Fruit fly (Drosophila melanogaster): Measurements from ENCODE around the gene CG6834.

CG6834 gene

DNA sequence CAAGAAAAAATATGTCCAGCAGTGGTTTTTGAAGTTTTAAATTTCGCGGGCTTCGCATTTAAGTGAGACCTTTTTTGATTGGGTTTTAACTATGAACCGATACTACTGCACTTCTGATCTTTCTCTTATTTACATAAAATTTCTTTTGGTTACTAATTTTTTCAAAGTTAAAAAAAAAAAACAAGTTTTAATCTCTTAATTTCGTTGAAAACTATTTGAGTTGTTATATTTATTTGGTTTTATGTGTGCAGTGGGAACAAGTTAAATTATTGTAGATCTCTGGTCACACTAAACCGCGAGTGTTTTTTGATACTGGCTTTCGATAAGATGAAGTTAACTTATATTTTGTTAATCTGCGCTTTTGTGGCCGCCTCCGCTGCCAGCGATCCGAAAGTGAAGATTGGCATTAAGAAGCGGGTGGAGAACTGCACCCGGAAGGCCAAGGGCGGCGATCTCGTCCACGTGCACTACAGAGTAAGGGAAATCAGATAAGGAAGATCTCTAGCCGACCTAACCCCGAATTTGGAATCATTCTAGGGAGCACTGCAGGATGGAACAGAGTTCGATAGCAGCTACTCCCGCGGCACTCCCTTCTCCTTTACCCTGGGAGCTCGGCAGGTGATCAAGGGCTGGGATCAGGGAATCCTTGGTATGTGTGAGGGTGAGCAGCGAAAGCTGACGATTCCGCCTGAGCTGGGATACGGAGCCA, 13.8 kb downstream of the CG6834 start, which contains the start of gene CG14715 (continued):
- TF ChIP-seq NC2β (GFP tag; optimal IDR thresholded peaks at IDR 0.05), result peak; percentile 47
- TF ChIP-seq Deaf1 (tag; optimal IDR thresholded peaks at IDR 0.05), result no peak
- no peak for TF ChIP-seq eve (GFP tag; optimal IDR thresholded peaks at IDR 0.05)
- peak; percentile 63 for TF ChIP-seq CG14441 (GFP tag; IDR thresholded peaks at IDR 0.05)
- peak; percentile 45; the same call in 1 of the 2 replicates for TF ChIP-seq ttk (GFP tag; IDR thresholded peaks at IDR 0.05)
- peak; percentile 51 for TF ChIP-seq pho (GFP tag; optimal IDR thresholded peaks at IDR 0.05)
- no peak for TF ChIP-seq CG34224 (GFP tag; IDR thresholded peaks at IDR 0.05; ENCODE audit: partially characterized antibody)
- TF ChIP-seq ara (GFP tag; IDR thresholded peaks at IDR 0.05), result no peak
- peak; percentile 25 for TF ChIP-seq Sin3A (optimal IDR thresholded peaks at IDR 0.05)
- TF ChIP-seq Sry-δ (GFP tag; optimal IDR thresholded peaks at IDR 0.05), result peak; percentile 63
- TF ChIP-seq Side (GFP tag; optimal IDR thresholded peaks at IDR 0.05), result peak; percentile 39
- peak; percentile 55 for TF ChIP-seq CHES-1-like (GFP tag; optimal IDR thresholded peaks at IDR 0.05)
- peak; percentile 25 for TF ChIP-seq bcd (GFP tag; optimal IDR thresholded peaks at IDR 0.05)
- peak; percentile 55 for TF ChIP-seq CG30020 (tag; optimal IDR thresholded peaks at IDR 0.05)
- peak; percentile 23 for TF ChIP-seq CTCF (GFP tag; optimal IDR thresholded peaks at IDR 0.05)
- TF ChIP-seq Xrp1 (GFP tag; IDR thresholded peaks at IDR 0.05), result peak; percentile 56; the same call in 1 of the 2 replicates
- no peak for TF ChIP-seq CG11456 (GFP tag; IDR thresholded peaks at IDR 0.05)
- TF ChIP-seq H2.0 (GFP tag; IDR thresholded peaks at IDR 0.05), result peak; percentile 47; the same call in 1 of the 2 replicates
- peak; percentile 32 for TF ChIP-seq HmgD (GFP tag; optimal IDR thresholded peaks at IDR 0.05)
- TF ChIP-seq bsh (GFP tag; optimal IDR thresholded peaks at IDR 0.05), result peak in 1 of 2 experiments; percentile 20
- TF ChIP-seq Ravus (GFP tag; IDR thresholded peaks at IDR 0.05), result no peak
- peak; percentile 65 for TF ChIP-seq knrl (GFP tag; IDR thresholded peaks at IDR 0.05; ENCODE audit: partially characterized antibody)
- no peak for TF ChIP-seq Hand (GFP tag; optimal IDR thresholded peaks at IDR 0.05)
- TF ChIP-seq CG6689 (GFP tag; IDR thresholded peaks at IDR 0.05), result peak; percentile 70
- TF ChIP-seq Hr3 (GFP tag; optimal IDR thresholded peaks at IDR 0.05), result peak; percentile 42
- TF ChIP-seq Bgb (GFP tag; IDR thresholded peaks at IDR 0.05; ENCODE audit: partially characterized antibody), result 0 out of 2 replicates have a peak, but pooled peaks have one; percentile 28
- no peak for TF ChIP-seq pb (GFP tag; optimal IDR thresholded peaks at IDR 0.05)
- peak; percentile 18 for TF ChIP-seq zen (tag; optimal IDR thresholded peaks at IDR 0.05)
- no peak for TF ChIP-seq lab (GFP tag; optimal IDR thresholded peaks at IDR 0.05)
- no peak for TF ChIP-seq nau (GFP tag; optimal IDR thresholded peaks at IDR 0.05)
- no peak for TF ChIP-seq CG32767 (GFP tag; IDR thresholded peaks at IDR 0.05)
- TF ChIP-seq zf30C (GFP tag; optimal IDR thresholded peaks at IDR 0.05), result no peak
- peak; percentile 13 for TF ChIP-seq Mes4 (GFP tag; optimal IDR thresholded peaks at IDR 0.05)
- TF ChIP-seq fd102C (GFP tag; optimal IDR thresholded peaks at IDR 0.05), result no peak
- TF ChIP-seq lmd (GFP tag; IDR thresholded peaks at IDR 0.05), result peak; percentile 49; the same call in 1 of the 2 replicates
- no peak for TF ChIP-seq Dip2 (GFP tag; IDR thresholded peaks at IDR 0.05)
- no peak for TF ChIP-seq CG4404 (GFP tag; IDR thresholded peaks at IDR 0.05)
- TF ChIP-seq Atf6 (GFP tag; IDR thresholded peaks at IDR 0.05), result peak; percentile 34; the same call in 1 of the 2 replicates
- no peak for TF ChIP-seq Dref (GFP tag; IDR thresholded peaks at IDR 0.05)
- TF ChIP-seq Hmx (GFP tag; optimal IDR thresholded peaks at IDR 0.05), result no peak
- no peak for TF ChIP-seq CkIIα-i1 (GFP tag; IDR thresholded peaks at IDR 0.05)
- TF ChIP-seq CG10267 (tag; optimal IDR thresholded peaks at IDR 0.05), result peak; percentile 70
- peak; percentile 36 for TF ChIP-seq CG15269 (tag; optimal IDR thresholded peaks at IDR 0.05)
- TF ChIP-seq odd (GFP tag; optimal IDR thresholded peaks at IDR 0.05), result no peak
- no peak for TF ChIP-seq CG8281 (tag; optimal IDR thresholded peaks at IDR 0.05)
- TF ChIP-seq tx (GFP tag; optimal IDR thresholded peaks at IDR 0.05), result peak; percentile 19
- TF ChIP-seq Fer2 (tag; optimal IDR thresholded peaks at IDR 0.05), result no peak
- peak; percentile 67 for TF ChIP-seq MBD-R2 (GFP tag; IDR thresholded peaks at IDR 0.05)
- no peak for TF ChIP-seq CG4854 (GFP tag; optimal IDR thresholded peaks at IDR 0.05)
- peak; percentile 35 for TF ChIP-seq CG9817 (tag; optimal IDR thresholded peaks at IDR 0.05)
- peak; percentile 67 for TF ChIP-seq Xbp1 (GFP tag; optimal IDR thresholded peaks at IDR 0.05)
